Worm (Caenorhabditis elegans) whole organism, early embryonic: ENCODE results near the gene Y110A2AL.10.

Source experiments
- B0310.2 ChIP-seq: sonication (generic microtip); optimal IDR thresholded peaks from 2 replicates; lab custom pipeline; 2016; ENCODE audit warnings: mild to moderate bottlenecking, missing genetic modification characterization, missing compliant biosample characterization
- F13C5.2 ChIP-seq: sonication (generic microtip); optimal IDR thresholded peaks from 2 replicates; lab custom pipeline; 2017; ENCODE audit warnings: mild to moderate bottlenecking, missing genetic modification characterization, inconsistent platforms, missing compliant biosample characterization
- aly-1 ChIP-seq: sonication (generic microtip); optimal IDR thresholded peaks from 2 replicates; lab custom pipeline; 2016; ENCODE audit warnings: missing genetic modification characterization, missing compliant biosample characterization
- ama-1 ChIP-seq: fragments of 150-350 bp; optimal IDR thresholded peaks from 2 replicates; lab custom pipeline; 2014
- ceh-13 ChIP-seq: fragments of 200-800 bp; sonication (Bioruptor generic); optimal IDR thresholded peaks from 2 replicates; lab custom pipeline; 2018; ENCODE audit warnings: mild to moderate bottlenecking, missing genetic modification characterization, missing compliant biosample characterization
- ceh-36 ChIP-seq: sonication (generic microtip); optimal IDR thresholded peaks from 2 replicates; lab custom pipeline; 2016; ENCODE audit warnings: missing genetic modification characterization, inconsistent platforms, missing compliant biosample characterization
- ets-7 ChIP-seq: sonication (generic microtip); optimal IDR thresholded peaks from 2 replicates; lab custom pipeline; 2016; ENCODE audit warnings: missing genotype, missing genetic modification characterization, missing compliant biosample characterization
- flt-1 ChIP-seq: fragments of 200-800 bp; sonication (Bioruptor generic); IDR thresholded peaks from 2 replicates; pipeline ENCODE4 v1.3.6; 2022; ENCODE audit warnings: missing genetic modification characterization, missing compliant biosample characterization
- hmbx-1 ChIP-seq: sonication (generic microtip); optimal IDR thresholded peaks from 2 replicates; lab custom pipeline; 2016; ENCODE audit warnings: mild to moderate bottlenecking, missing genetic modification characterization, missing compliant biosample characterization
- hmg-4 ChIP-seq: fragments of 200-800 bp; sonication (Bioruptor generic); optimal IDR thresholded peaks from 2 replicates; lab custom pipeline; 2018; ENCODE audit warnings: mild to moderate bottlenecking, missing genetic modification characterization, missing compliant biosample characterization
- hnd-1 ChIP-seq: sonication (generic microtip); optimal IDR thresholded peaks from 2 replicates; lab custom pipeline; 2016; ENCODE audit warnings: missing genetic modification characterization, missing compliant biosample characterization
- pes-1 ChIP-seq: fragments of 200-800 bp; sonication (Bioruptor generic); IDR thresholded peaks from 2 replicates; pipeline ENCODE4 v1.3.6; 2022; ENCODE audit warnings: missing genetic modification reagents, missing genetic modification characterization, missing compliant biosample characterization
- scrt-1 ChIP-seq: fragments of 200-800 bp; sonication (Bioruptor generic); IDR thresholded peaks from 2 replicates; pipeline ENCODE4 v1.3.6; 2022; ENCODE audit warnings: missing genetic modification characterization, missing compliant biosample characterization
- sea-1 ChIP-seq: fragments of 200-800 bp; sonication (Bioruptor generic); conservative IDR thresholded peaks from 2 replicates; pipeline ENCODE4 v1.3.6; 2022; ENCODE audit warnings: missing genetic modification characterization, missing compliant biosample characterization
- tbx-11 ChIP-seq: fragments of 200-800 bp; sonication (Bioruptor generic); IDR thresholded peaks from 2 replicates; pipeline ENCODE4 v1.3.6; 2022; ENCODE audit warnings: missing genetic modification characterization, missing compliant biosample characterization
- tbx-37 ChIP-seq: fragments of 200-800 bp; sonication (Bioruptor generic); conservative IDR thresholded peaks from 2 replicates; pipeline ENCODE4 v1.3.6; 2022; ENCODE audit warnings: missing genetic modification reagents, missing genetic modification characterization, missing compliant biosample characterization
- tra-4 ChIP-seq: sonication (generic microtip); optimal IDR thresholded peaks from 2 replicates; lab custom pipeline; 2017; ENCODE audit warnings: missing genetic modification characterization, missing compliant biosample characterization

Gene Y110A2AL.10

ce11 chrII:2867701-2868100 lies 4.0 kb downstream of the Y110A2AL.10 start, which contains the start of gene Y110A2AL.2:
Gene Y110A2AL.2, plus strand, starts transcription at chrII:2868001.
- TF ChIP-seq hmg-4 (GFP tag; lab: Kevin White, UChicago) (no peak), pes-1 (GFP tag; lab: Robert Waterston, UW) (no peak), ets-7 (tag; lab: Kevin White, UChicago) (no peak), scrt-1 (GFP tag; lab: Robert Waterston, UW) (no peak), flt-1 (no peak), hmbx-1 (tag; lab: Kevin White, UChicago) (no peak), tbx-37 (no peak), sea-1 (GFP tag; lab: Robert Waterston, UW) (no peak), B0310.2 (tag; lab: Kevin White, UChicago) (no peak), aly-1 (tag; lab: Kevin White, UChicago) (no peak), F13C5.2 (tag; lab: Kevin White, UChicago) (no peak), tbx-11 (no peak), tra-4 (tag; lab: Kevin White, UChicago) (no peak)

ce11 chrII:2866541-2867124 lies 5.1 kb downstream of the Y110A2AL.10 start, which contains the start of the genes Y110A2AL.9 and Y110A2AL.3:
Gene Y110A2AL.9, minus strand, starts transcription at chrII:2866641.
Gene Y110A2AL.3, plus strand, starts transcription at chrII:2867074.
- TF ChIP-seq hmg-4 (GFP tag; lab: Kevin White, UChicago): no peak
- no peak for TF ChIP-seq pes-1 (GFP tag; lab: Robert Waterston, UW)
- TF ChIP-seq scrt-1 (GFP tag; lab: Robert Waterston, UW): no peak
- TF ChIP-seq flt-1: no peak
- TF ChIP-seq ceh-13 (GFP tag; lab: Kevin White, UChicago): no peak
- TF ChIP-seq aly-1 (tag; lab: Kevin White, UChicago): no peak
- TF ChIP-seq F13C5.2 (tag; lab: Kevin White, UChicago): no peak
- no peak for TF ChIP-seq tra-4 (tag; lab: Kevin White, UChicago)
- TF ChIP-seq tbx-37: no peak
- TF ChIP-seq ceh-36 (tag; lab: Kevin White, UChicago): no peak
- no peak for TF ChIP-seq hnd-1 (tag; lab: Kevin White, UChicago)
- no peak for TF ChIP-seq sea-1 (GFP tag; lab: Robert Waterston, UW)
- TF ChIP-seq hmbx-1 (tag; lab: Kevin White, UChicago): no peak
- no peak for TF ChIP-seq ets-7 (tag; lab: Kevin White, UChicago)
- no peak for TF ChIP-seq ama-1 (lab: Kevin White, UChicago)
- TF ChIP-seq B0310.2 (tag; lab: Kevin White, UChicago): no peak

ce11 chrII:2865355-2865754 lies 6.4 kb downstream of the Y110A2AL.10 start:
- TF ChIP-seq tra-4 (tag; lab: Kevin White, UChicago) (no peak), pes-1 (GFP tag; lab: Robert Waterston, UW) (no peak), ceh-13 (GFP tag; lab: Kevin White, UChicago) (no peak), sea-1 (GFP tag; lab: Robert Waterston, UW) (no peak), F13C5.2 (tag; lab: Kevin White, UChicago) (no peak), hnd-1 (tag; lab: Kevin White, UChicago) (no peak)

- TF ChIP-seq scrt-1 (GFP tag; lab: Robert Waterston, UW): no peak
- TF ChIP-seq ets-7 (tag; lab: Kevin White, UChicago): no peak
- no peak for TF ChIP-seq B0310.2 (tag; lab: Kevin White, UChicago)
- TF ChIP-seq tbx-37: no peak
- no peak for TF ChIP-seq pes-1 (GFP tag; lab: Robert Waterston, UW)
- TF ChIP-seq flt-1: no peak
- no peak for TF ChIP-seq ama-1 (lab: Kevin White, UChicago)
- no peak for TF ChIP-seq hmbx-1 (tag; lab: Kevin White, UChicago)
- no peak for TF ChIP-seq aly-1 (tag; lab: Kevin White, UChicago)
- TF ChIP-seq hmg-4 (GFP tag; lab: Kevin White, UChicago): no peak
- TF ChIP-seq sea-1 (GFP tag; lab: Robert Waterston, UW): no peak
- TF ChIP-seq ceh-36 (tag; lab: Kevin White, UChicago): no peak
- no peak for TF ChIP-seq tbx-11
- no peak for TF ChIP-seq tra-4 (tag; lab: Kevin White, UChicago)
- TF ChIP-seq hnd-1 (tag; lab: Kevin White, UChicago): no peak
- no peak for TF ChIP-seq F13C5.2 (tag; lab: Kevin White, UChicago)
- no peak for TF ChIP-seq ceh-13 (GFP tag; lab: Kevin White, UChicago)
Measured at ce11 chrII:2864229-2864628, 7.5 kb downstream of the Y110A2AL.10 start, which contains the start of gene Y110A2AL.5. Gene Y110A2AL.5, plus strand, starts transcription at chrII:2864529.

ce11 chrII:2862557-2863035 lies 9.1 kb downstream of the Y110A2AL.10 start:
- TF ChIP-seq F13C5.2 (tag; lab: Kevin White, UChicago) (no peak), hmbx-1 (tag; lab: Kevin White, UChicago) (no peak), hmg-4 (GFP tag; lab: Kevin White, UChicago) (no peak), ama-1 (lab: Kevin White, UChicago) (no peak), ets-7 (tag; lab: Kevin White, UChicago) (no peak), ceh-36 (tag; lab: Kevin White, UChicago) (peak; percentile 90)

- no peak for TF ChIP-seq sea-1 (GFP tag; lab: Robert Waterston, UW)
- TF ChIP-seq pes-1 (GFP tag; lab: Robert Waterston, UW): 0 out of 2 replicates have a peak, but pooled peaks have one; percentile 18
- TF ChIP-seq flt-1: no peak
- no peak for TF ChIP-seq hmbx-1 (tag; lab: Kevin White, UChicago)
- TF ChIP-seq ets-7 (tag; lab: Kevin White, UChicago): no peak
- no peak for TF ChIP-seq tbx-37
- no peak for TF ChIP-seq scrt-1 (GFP tag; lab: Robert Waterston, UW)
- TF ChIP-seq tbx-11: peak; percentile 44; the same call in 1 of the 2 replicates
- TF ChIP-seq ama-1 (lab: Kevin White, UChicago): no peak
- no peak for TF ChIP-seq ceh-36 (tag; lab: Kevin White, UChicago)
- no peak for TF ChIP-seq hnd-1 (tag; lab: Kevin White, UChicago)
- TF ChIP-seq aly-1 (tag; lab: Kevin White, UChicago): no peak
- peak; percentile 37 for TF ChIP-seq F13C5.2 (tag; lab: Kevin White, UChicago)
- no peak for TF ChIP-seq hmg-4 (GFP tag; lab: Kevin White, UChicago)
- TF ChIP-seq B0310.2 (tag; lab: Kevin White, UChicago): no peak
Measured at ce11 chrII:2861385-2862099, 10.2 kb downstream of the Y110A2AL.10 start.
